Fruit fly (Drosophila melanogaster) whole organism, prepupa: Measurements from ENCODE around the gene PNUTS.

ENCODE experiments used
- Blimp-1 ChIP-seq: fragments of 200-800 bp; sonication (Bioruptor generic); optimal IDR thresholded peaks from 3 replicates; lab custom pipeline; 2017; ENCODE audit warnings: missing biosample characterization, missing genetic modification characterization, mild to moderate bottlenecking, moderate library complexity, missing genetic modification reagents
- CG10631 ChIP-seq: fragments of 200-800 bp; sonication (Bioruptor generic); optimal IDR thresholded peaks from 2 replicates; lab custom pipeline; 2016; ENCODE audit warnings: missing biosample characterization, missing genetic modification characterization
- CG10669 ChIP-seq: fragments of 200-800 bp; sonication (Bioruptor generic); optimal IDR thresholded peaks from 3 replicates; lab custom pipeline; 2018; ENCODE audit warnings: missing biosample characterization, mild to moderate bottlenecking, missing genetic modification characterization, moderate library complexity
- CG11762 ChIP-seq: fragments of 200-800 bp; sonication (Bioruptor generic); optimal IDR thresholded peaks from 3 replicates; lab custom pipeline; 2016; ENCODE audit warnings: missing biosample characterization, missing genetic modification characterization; ENCODE audit not compliant: insufficient read depth
- CG15336 ChIP-seq: fragments of 200-800 bp; sonication (Bioruptor generic); IDR thresholded peaks from 2 replicates; pipeline ENCODE4 v1.3.6; 2022; ENCODE audit warnings: missing biosample characterization, missing genetic modification characterization
- CG1621 ChIP-seq: fragments of 200-800 bp; sonication (Bioruptor generic); optimal IDR thresholded peaks from 3 replicates; lab custom pipeline; 2018; ENCODE audit warnings: missing biosample characterization, mild to moderate bottlenecking, missing genetic modification characterization
- CG16779 ChIP-seq: fragments of 200-800 bp; sonication (Bioruptor generic); optimal IDR thresholded peaks from 3 replicates; lab custom pipeline; 2017; ENCODE audit warnings: missing biosample characterization, mild to moderate bottlenecking, missing genetic modification characterization
- CG3032 ChIP-seq: fragments of 200-800 bp; optimal IDR thresholded peaks from 2 replicates; lab custom pipeline; 2019; ENCODE audit warnings: missing biosample characterization, mild to moderate bottlenecking, missing genetic modification characterization, moderate library complexity
- CG32006 ChIP-seq: fragments of 200-800 bp; sonication (Bioruptor generic); optimal IDR thresholded peaks from 3 replicates; lab custom pipeline; 2017; ENCODE audit warnings: missing biosample characterization, mild to moderate bottlenecking, missing genetic modification characterization
- CG34406 ChIP-seq: fragments of 200-800 bp; sonication (Bioruptor generic); optimal IDR thresholded peaks from 3 replicates; lab custom pipeline; 2016; ENCODE audit warnings: missing biosample characterization, missing genetic modification characterization
- CG3919 ChIP-seq: fragments of 200-800 bp; sonication (Bioruptor generic); optimal IDR thresholded peaks from 3 replicates; lab custom pipeline; 2016; ENCODE audit warnings: missing biosample characterization, missing genetic modification characterization
- CG6163 ChIP-seq: fragments of 200-800 bp; sonication (Bioruptor generic); IDR thresholded peaks from 3 replicates; pipeline ENCODE4 v1.3.6; 2022; ENCODE audit warnings: missing biosample characterization, missing genetic modification characterization
- CG6276 ChIP-seq: fragments of 200-800 bp; sonication (Bioruptor generic); optimal IDR thresholded peaks from 2 replicates; lab custom pipeline; 2017; ENCODE audit warnings: missing biosample characterization, mild to moderate bottlenecking, missing genetic modification characterization
- CG6792 ChIP-seq: fragments of 200-800 bp; sonication (Bioruptor generic); optimal IDR thresholded peaks from 3 replicates; lab custom pipeline; 2016; ENCODE audit warnings: missing biosample characterization, missing genetic modification characterization
- CG6808 ChIP-seq: fragments of 200-800 bp; sonication (Bioruptor generic); optimal IDR thresholded peaks from 3 replicates; lab custom pipeline; 2017; ENCODE audit warnings: missing biosample characterization, missing genetic modification characterization, mild to moderate bottlenecking, moderate library complexity, missing genetic modification reagents
- CG6854 ChIP-seq: fragments of 200-800 bp; sonication (Bioruptor generic); optimal IDR thresholded peaks from 2 replicates; lab custom pipeline; 2017; ENCODE audit warnings: missing biosample characterization, mild to moderate bottlenecking, missing genetic modification characterization
- CG8632 ChIP-seq: fragments of 200-800 bp; sonication (Bioruptor generic); optimal IDR thresholded peaks from 3 replicates; lab custom pipeline; 2016; ENCODE audit warnings: missing biosample characterization, missing genetic modification characterization
- CG9139 ChIP-seq: fragments of 200-800 bp; sonication (Bioruptor generic); optimal IDR thresholded peaks from 3 replicates; lab custom pipeline; 2017; ENCODE audit warnings: missing biosample characterization, mild to moderate bottlenecking, missing genetic modification characterization
- Eip75B ChIP-seq: fragments of 200-800 bp; sonication (Bioruptor generic); optimal IDR thresholded peaks from 3 replicates; lab custom pipeline; 2016; ENCODE audit warnings: missing biosample characterization, missing genetic modification characterization
- Ets21C ChIP-seq: fragments of 200-800 bp; sonication (Bioruptor generic); optimal IDR thresholded peaks from 3 replicates; lab custom pipeline; 2016; ENCODE audit warnings: missing biosample characterization, missing genetic modification characterization
- Hr38 ChIP-seq: sonication (Bioruptor generic); optimal IDR thresholded peaks from 2 replicates; lab custom pipeline; 2016; ENCODE audit warnings: missing biosample characterization, missing genetic modification characterization
- Hr39 ChIP-seq: fragments of 200-800 bp; sonication (Bioruptor generic); optimal IDR thresholded peaks from 2 replicates; lab custom pipeline; 2016; ENCODE audit warnings: missing biosample characterization, missing genetic modification characterization
- Hr4 ChIP-seq: fragments of 200-800 bp; sonication (Bioruptor generic); optimal IDR thresholded peaks from 3 replicates; lab custom pipeline; 2016; ENCODE audit warnings: missing biosample characterization, missing genetic modification characterization
- Sox102F ChIP-seq: fragments of 200-800 bp; sonication (Bioruptor generic); optimal IDR thresholded peaks from 2 replicates; lab custom pipeline; 2016; ENCODE audit warnings: missing biosample characterization, mild to moderate bottlenecking, missing genetic modification characterization
- Sox14 ChIP-seq: fragments of 200-800 bp; sonication (Bioruptor generic); optimal IDR thresholded peaks from 3 replicates; lab custom pipeline; 2016; ENCODE audit warnings: missing biosample characterization, missing genetic modification characterization
- achi ChIP-seq: fragments of 200-800 bp; sonication (Bioruptor generic); optimal IDR thresholded peaks from 3 replicates; lab custom pipeline; 2016; ENCODE audit warnings: missing biosample characterization, missing genetic modification characterization
- acj6 ChIP-seq: fragments of 200-800 bp; sonication (Bioruptor generic); optimal IDR thresholded peaks from 3 replicates; lab custom pipeline; 2016; ENCODE audit warnings: missing biosample characterization, missing genetic modification characterization
- dsx ChIP-seq: fragments of 200-800 bp; optimal IDR thresholded peaks from 3 replicates; lab custom pipeline; 2019; ENCODE audit warnings: missing biosample characterization, mild to moderate bottlenecking, missing genetic modification characterization, moderate library complexity; ENCODE audit not compliant: poor library complexity, severe bottlenecking
- esn ChIP-seq: fragments of 200-800 bp; sonication (Bioruptor generic); optimal IDR thresholded peaks from 2 replicates; lab custom pipeline; 2016; ENCODE audit warnings: missing biosample characterization, mild to moderate bottlenecking, missing genetic modification characterization, moderate library complexity
- lz ChIP-seq: fragments of 200-800 bp; sonication (Bioruptor generic); optimal IDR thresholded peaks from 3 replicates; lab custom pipeline; 2016; ENCODE audit warnings: missing biosample characterization, missing genetic modification characterization
- net ChIP-seq: fragments of 200-800 bp; sonication (Bioruptor generic); optimal IDR thresholded peaks from 3 replicates; lab custom pipeline; 2016; ENCODE audit warnings: missing biosample characterization, missing genetic modification characterization
- salr ChIP-seq, 2 experiments: fragments of 200-800 bp; sonication (Bioruptor generic); optimal IDR thresholded peaks; 3 replicates each; lab custom pipeline; 2016 to 2018; ENCODE audit warnings: missing biosample characterization in 2 of 2, missing genetic modification characterization in 2 of 2, mild to moderate bottlenecking in 1 of 2
- ss ChIP-seq, 2 experiments: fragments of 200-800 bp; sonication (Bioruptor generic); optimal IDR thresholded peaks; 2 replicates in 1 of 2; 3 replicates in 1 of 2; lab custom pipeline; 2017 to 2018; ENCODE audit warnings: mild to moderate bottlenecking in 2 of 2, missing biosample characterization in 2 of 2, missing genetic modification characterization in 2 of 2, moderate library complexity in 1 of 2
- svp ChIP-seq: fragments of 200-800 bp; sonication (Bioruptor generic); peaks from one replicate; lab custom pipeline; 2016; ENCODE audit warnings: missing biosample characterization, missing genetic modification characterization
- topi ChIP-seq: fragments of 200-800 bp; sonication (Bioruptor generic); optimal IDR thresholded peaks from 3 replicates; lab custom pipeline; 2016; ENCODE audit warnings: missing biosample characterization, missing genetic modification characterization
- vri ChIP-seq: fragments of 200-800 bp; sonication (Bioruptor generic); optimal IDR thresholded peaks from 3 replicates; lab custom pipeline; 2016; ENCODE audit warnings: missing biosample characterization, mild to moderate bottlenecking, missing genetic modification characterization

PNUTS gene

dm6 chr2L:870749-871418 lies 619 bp downstream of the PNUTS start (continued):
- TF ChIP-seq CG9139 (GFP tag; lab: Kevin White, UChicago) (no peak), ss (GFP tag; optimal IDR thresholded peaks at IDR 0.05; lab: Kevin White, UChicago) (peak in 1 of 2 experiments; percentile 57), CG34406 (GFP tag; lab: Kevin White, UChicago) (peak; percentile 55), achi (GFP tag; lab: Kevin White, UChicago) (peak; percentile 68), CG3919 (GFP tag; lab: Kevin White, UChicago) (peak; percentile 61), CG6854 (no peak), CG6792 (GFP tag; lab: Kevin White, UChicago) (peak; percentile 69), CG6276 (GFP tag; lab: Kevin White, UChicago) (no peak), topi (peak; percentile 64), net (GFP tag; lab: Kevin White, UChicago) (peak; percentile 47), Ets21C (GFP tag; lab: Kevin White, UChicago) (peak; percentile 71), CG10669 (GFP tag; lab: Kevin White, UChicago) (peak; percentile 25), Hr38 (GFP tag; lab: Kevin White, UChicago) (no peak), CG11762 (GFP tag; lab: Kevin White, UChicago) (peak; percentile 54), Blimp-1 (peak; percentile 58)

DNA sequence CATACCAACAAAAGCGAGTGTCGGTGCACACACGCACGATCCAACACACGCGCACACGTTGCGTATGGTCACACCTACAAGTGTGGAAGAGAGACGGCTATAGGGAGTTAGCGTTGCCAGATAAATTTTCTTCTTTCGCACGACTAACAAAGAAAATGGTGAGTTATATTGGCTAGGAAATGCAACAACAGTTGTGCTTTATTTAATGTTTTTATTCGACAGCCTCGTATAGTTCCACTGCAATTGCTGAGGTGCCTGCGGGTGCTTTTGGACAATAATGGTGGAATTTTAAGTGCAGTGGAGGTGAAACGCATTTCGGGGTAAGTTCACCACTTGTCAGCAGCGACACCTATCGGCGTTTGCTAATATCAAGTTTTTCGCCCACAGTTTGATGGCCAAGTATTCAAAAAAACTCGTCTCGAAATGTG lies 1.2 kb downstream of the PNUTS start:
- TF ChIP-seq CG6163 (GFP tag; lab: Robert Waterston, UW) (peak; percentile 48; the same call in 1 of the 3 replicates), CG15336 (GFP tag; lab: Robert Waterston, UW) (no peak), CG1621 (tag; lab: Kevin White, UChicago) (peak; percentile 16), Hr4 (no peak), CG10631 (GFP tag; lab: Kevin White, UChicago) (no peak), lz (GFP tag; lab: Kevin White, UChicago) (peak; percentile 14), CG32006 (GFP tag; lab: Kevin White, UChicago) (no peak), svp (peak; percentile 68), acj6 (GFP tag; lab: Kevin White, UChicago) (no peak), dsx (GFP tag; lab: Kevin White, UChicago) (peak; percentile 16), vri (GFP tag; lab: Kevin White, UChicago) (peak; percentile 98), Eip75B (no peak), CG16779 (no peak), esn (GFP tag; lab: Kevin White, UChicago) (no peak), CG10669 (GFP tag; lab: Kevin White, UChicago) (no peak), CG6808 (peak; percentile 7), Sox14 (peak; percentile 97), Hr39 (no peak), CG3032 (tag; lab: Kevin White, UChicago) (peak; percentile 0), ss (GFP tag; optimal IDR thresholded peaks at IDR 0.05; lab: Kevin White, UChicago) (no peak)
- TF ChIP-seq, all 60 proteins: peak for 9

DNA sequence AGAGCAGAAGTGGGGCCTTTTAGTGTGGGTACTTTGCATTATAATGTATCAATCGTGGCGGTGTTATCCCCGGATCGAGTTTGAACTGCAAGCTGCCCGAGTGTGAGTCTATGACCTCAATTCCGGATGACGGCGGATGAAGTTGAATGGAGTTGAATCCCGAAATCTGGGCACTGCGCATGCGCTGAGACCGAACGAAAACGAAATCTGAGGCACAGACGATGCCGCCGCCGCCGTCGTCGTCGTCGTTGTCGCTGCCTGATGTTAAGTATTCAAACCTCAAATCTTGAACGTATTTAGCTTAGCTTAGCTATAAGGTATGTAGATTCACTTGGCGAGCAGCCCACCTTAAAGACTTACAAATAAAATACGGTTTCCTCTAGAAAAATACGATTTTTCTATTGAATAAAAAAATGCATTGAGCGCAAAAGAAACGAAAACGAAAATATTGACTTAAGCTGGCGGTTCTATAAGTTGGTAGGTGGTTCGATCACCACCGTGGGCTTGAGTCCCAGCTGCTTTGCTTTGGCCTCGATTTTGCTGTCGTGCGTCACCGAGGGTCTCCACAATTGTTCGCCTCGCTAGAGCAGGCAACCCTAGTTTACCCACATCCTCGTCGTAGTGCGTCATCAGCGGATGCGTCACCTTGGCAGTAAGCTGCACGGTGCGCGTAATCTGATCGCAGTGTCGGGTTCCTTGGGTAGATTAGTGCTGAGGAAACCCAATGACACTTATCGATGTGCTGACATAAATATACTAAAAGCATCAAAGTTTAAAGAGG lies 3.6 kb downstream of the PNUTS start:
- TF ChIP-seq svp: peak; percentile 45
- TF ChIP-seq CG15336 (GFP tag; lab: Robert Waterston, UW): no peak

dm6 chr2L:877002-877401 lies 6.7 kb downstream of the PNUTS start, which contains the start of gene ninaA:
Gene ninaA (plus strand): TSS chr2L:877302.
- TF ChIP-seq CG16779 (no peak), esn (GFP tag; lab: Kevin White, UChicago) (no peak), Hr39 (no peak), Sox102F (GFP tag; lab: Kevin White, UChicago) (no peak), CG34406 (GFP tag; lab: Kevin White, UChicago) (no peak), salr (GFP tag; optimal IDR thresholded peaks at IDR 0.05; lab: Kevin White, UChicago) (no peak), CG3032 (tag; lab: Kevin White, UChicago) (no peak), CG8632 (GFP tag; lab: Kevin White, UChicago) (no peak)
- TF ChIP-seq, all 60 proteins: peak for 0
